Worm (Caenorhabditis elegans) whole organism, young adult: ENCODE results near the gene Y47D7A.18.

Experiments
- B0035.1 ChIP-seq: sonication (generic microtip); optimal IDR thresholded peaks from 2 replicates; lab custom pipeline; 2016; ENCODE audit warnings: missing genetic modification characterization, mild to moderate bottlenecking, missing compliant biosample characterization, missing genotype, missing genetic modification reagents
- B0261.1 ChIP-seq: sonication (generic microtip); optimal IDR thresholded peaks from 2 replicates; lab custom pipeline; 2016; ENCODE audit warnings: mild to moderate bottlenecking, missing genetic modification characterization, moderate library complexity, missing compliant biosample characterization
- B0336.3 ChIP-seq: fragments of 200-800 bp; sonication (Bioruptor generic); IDR thresholded peaks from 2 replicates; pipeline ENCODE4 v1.3.6; 2022; ENCODE audit warnings: missing genetic modification characterization, missing compliant biosample characterization
- C17E4.6 ChIP-seq: fragments of 200-800 bp; sonication (Bioruptor generic); IDR thresholded peaks from 2 replicates; pipeline ENCODE4 v1.3.6; 2022; ENCODE audit warnings: missing genetic modification reagents, missing genetic modification characterization, missing compliant biosample characterization
- F22D6.2 ChIP-seq: sonication (generic microtip); optimal IDR thresholded peaks from 2 replicates; lab custom pipeline; 2016; ENCODE audit warnings: mild to moderate bottlenecking, missing genetic modification characterization, missing compliant biosample characterization
- F33H1.4 ChIP-seq: fragments of 200-800 bp; sonication (Bioruptor generic); IDR thresholded peaks from 2 replicates; pipeline ENCODE4 v1.3.6; 2022; ENCODE audit warnings: missing genetic modification reagents, missing genetic modification characterization, missing compliant biosample characterization
- K12H6.12 ChIP-seq: fragments of 200-800 bp; sonication (Bioruptor generic); optimal IDR thresholded peaks from 2 replicates; lab custom pipeline; 2018; ENCODE audit warnings: mild to moderate bottlenecking, missing genetic modification characterization, missing compliant biosample characterization
- T26A5.8 ChIP-seq: sonication (generic microtip); optimal IDR thresholded peaks from 2 replicates; lab custom pipeline; 2016; ENCODE audit warnings: missing genetic modification characterization, missing compliant biosample characterization
- Y79H2A.3 ChIP-seq: fragments of 200-800 bp; sonication (Bioruptor generic); conservative IDR thresholded peaks from 2 replicates; pipeline ENCODE4 v1.3.6; 2022; ENCODE audit warnings: missing genetic modification reagents, missing genetic modification characterization, missing compliant biosample characterization
- ama-1 ChIP-seq, 3 experiments: fragments of 150-350 bp in 1 of 3; sonication (generic microtip) in 2 of 3; optimal IDR thresholded peaks; 2 replicates each; lab custom pipeline; 2014 to 2018; ENCODE audit warnings: missing biosample characterization in 2 of 3, missing genetic modification characterization in 2 of 3, missing genetic modification reagents in 2 of 3
- atf-7 ChIP-seq: sonication (generic microtip); optimal IDR thresholded peaks from 2 replicates; lab custom pipeline; 2017; ENCODE audit warnings: mild to moderate bottlenecking, missing genetic modification characterization, missing compliant biosample characterization
- attf-3 ChIP-seq: fragments of 200-800 bp; sonication (Bioruptor generic); conservative IDR thresholded peaks from 2 replicates; pipeline ENCODE4 v1.3.6; 2022; ENCODE audit warnings: missing genetic modification reagents, missing genetic modification characterization, missing compliant biosample characterization
- attf-5 ChIP-seq: fragments of 200-800 bp; sonication (Bioruptor generic); optimal IDR thresholded peaks from 2 replicates; lab custom pipeline; 2018; ENCODE audit warnings: mild to moderate bottlenecking, missing genetic modification characterization, missing compliant biosample characterization
- attf-6 ChIP-seq: fragments of 200-800 bp; sonication (Bioruptor generic); IDR thresholded peaks from 2 replicates; pipeline ENCODE4 v1.3.6; 2022; ENCODE audit warnings: missing genetic modification reagents, missing genetic modification characterization, missing compliant biosample characterization
- bed-1 ChIP-seq: fragments of 200-800 bp; sonication (Bioruptor generic); IDR thresholded peaks from 2 replicates; pipeline ENCODE4 v1.3.6; 2022; ENCODE audit warnings: missing genetic modification reagents, missing genetic modification characterization, missing compliant biosample characterization
- ceh-40 ChIP-seq: fragments of 200-800 bp; sonication (Bioruptor generic); IDR thresholded peaks from 2 replicates; pipeline ENCODE4 v1.3.6; 2022; ENCODE audit warnings: missing genetic modification characterization, missing compliant biosample characterization
- ceh-79 ChIP-seq: sonication (generic microtip); optimal IDR thresholded peaks from 2 replicates; lab custom pipeline; 2017; ENCODE audit warnings: mild to moderate bottlenecking, missing genetic modification characterization, missing compliant biosample characterization
- die-1 ChIP-seq: sonication (generic microtip); optimal IDR thresholded peaks from 2 replicates; lab custom pipeline; 2016; ENCODE audit warnings: missing genotype, mild to moderate bottlenecking, missing genetic modification characterization, missing compliant biosample characterization
- egl-18 ChIP-seq: fragments of 200-800 bp; sonication (Bioruptor generic); IDR thresholded peaks from 2 replicates; pipeline ENCODE4 v1.3.6; 2022; ENCODE audit warnings: missing genetic modification reagents, missing genetic modification characterization, missing compliant biosample characterization
- ekl-4 ChIP-seq: fragments of 200-800 bp; sonication (Bioruptor generic); IDR thresholded peaks from 2 replicates; pipeline ENCODE4 v1.3.6; 2022; ENCODE audit warnings: missing genetic modification reagents, missing genetic modification characterization, missing compliant biosample characterization
- fkh-3 ChIP-seq: sonication (generic microtip); optimal IDR thresholded peaks from 2 replicates; lab custom pipeline; 2016; ENCODE audit warnings: mild to moderate bottlenecking, missing genetic modification characterization, missing compliant biosample characterization
- gei-17 ChIP-seq: fragments of 200-800 bp; sonication (Bioruptor generic); optimal IDR thresholded peaks from 2 replicates; lab custom pipeline; 2018; ENCODE audit warnings: mild to moderate bottlenecking, missing genetic modification characterization, missing compliant biosample characterization
- hlh-12 ChIP-seq: sonication (generic microtip); optimal IDR thresholded peaks from 2 replicates; lab custom pipeline; 2016; ENCODE audit warnings: missing genetic modification characterization, missing compliant biosample characterization
- hrde-1 ChIP-seq: sonication (generic microtip); optimal IDR thresholded peaks from 2 replicates; lab custom pipeline; 2016; ENCODE audit warnings: missing genetic modification characterization, mild to moderate bottlenecking, missing compliant biosample characterization, moderate library complexity, missing genotype, missing genetic modification reagents, borderline replicate concordance
- lag-1 ChIP-seq: fragments of 200-800 bp; sonication (Bioruptor generic); IDR thresholded peaks from 2 replicates; pipeline ENCODE4 v1.3.6; 2022; ENCODE audit warnings: missing genetic modification reagents, missing genetic modification characterization, missing compliant biosample characterization
- lin-26 ChIP-seq: fragments of 200-800 bp; sonication (Bioruptor generic); IDR thresholded peaks from 2 replicates; pipeline ENCODE4 v1.3.6; 2022; ENCODE audit warnings: missing genetic modification reagents, missing genetic modification characterization, missing compliant biosample characterization
- lsl-1 ChIP-seq: fragments of 200-800 bp; sonication (Bioruptor generic); optimal IDR thresholded peaks from 2 replicates; lab custom pipeline; 2018; ENCODE audit warnings: mild to moderate bottlenecking, missing genetic modification characterization, moderate library complexity, missing compliant biosample characterization
- lsy-27 ChIP-seq: sonication (generic microtip); optimal IDR thresholded peaks from 2 replicates; lab custom pipeline; 2017; ENCODE audit warnings: missing genetic modification characterization, mild to moderate bottlenecking, missing compliant biosample characterization, antibody characterized with exemption, missing genotype, borderline replicate concordance; ENCODE audit not compliant: insufficient read depth
- mcd-1 ChIP-seq: fragments of 200-800 bp; sonication (Bioruptor generic); IDR thresholded peaks from 2 replicates; pipeline ENCODE4 v1.3.6; 2022; ENCODE audit warnings: missing genetic modification reagents, missing genetic modification characterization, missing compliant biosample characterization
- mxl-1 ChIP-seq: sonication (generic microtip); optimal IDR thresholded peaks from 2 replicates; lab custom pipeline; 2016; ENCODE audit warnings: missing genetic modification characterization, missing compliant biosample characterization
- nfyb-1 ChIP-seq: fragments of 200-800 bp; sonication (Bioruptor generic); IDR thresholded peaks from 2 replicates; pipeline ENCODE4 v1.3.6; 2022; ENCODE audit warnings: missing genetic modification reagents, missing genetic modification characterization, missing compliant biosample characterization
- snpc-4 ChIP-seq, 5 experiments: fragments of 150-350 bp in 1 of 5; sonication (generic microtip) in 4 of 5; optimal IDR thresholded peaks; 2 replicates each; lab custom pipeline; 2014 to 2018; ENCODE audit warnings: missing genetic modification characterization in 5 of 5, missing biosample characterization in 3 of 5, antibody characterized with exemption in 2 of 5, mild to moderate bottlenecking in 2 of 5, missing compliant biosample characterization in 2 of 5, missing genotype in 2 of 5, moderate library complexity in 2 of 5, missing genetic modification reagents in 1 of 5
- ztf-18 ChIP-seq: sonication (generic microtip); optimal IDR thresholded peaks from 2 replicates; lab custom pipeline; 2016; ENCODE audit warnings: missing genotype, mild to moderate bottlenecking, missing genetic modification characterization, missing compliant biosample characterization
- ztf-25 ChIP-seq: fragments of 200-800 bp; sonication (Bioruptor generic); IDR thresholded peaks from 2 replicates; pipeline ENCODE4 v1.3.6; 2022; ENCODE audit warnings: missing genetic modification reagents, missing genetic modification characterization, missing compliant biosample characterization
- ztf-3 ChIP-seq: fragments of 200-800 bp; sonication (Bioruptor generic); optimal IDR thresholded peaks from 2 replicates; lab custom pipeline; 2018; ENCODE audit warnings: mild to moderate bottlenecking, missing genetic modification characterization, missing compliant biosample characterization
- ztf-6 ChIP-seq: fragments of 200-800 bp; sonication (Bioruptor generic); IDR thresholded peaks from 2 replicates; pipeline ENCODE4 v1.3.6; 2022; ENCODE audit warnings: missing genetic modification reagents, missing genetic modification characterization, missing compliant biosample characterization

The Y47D7A.18 gene

DNA sequence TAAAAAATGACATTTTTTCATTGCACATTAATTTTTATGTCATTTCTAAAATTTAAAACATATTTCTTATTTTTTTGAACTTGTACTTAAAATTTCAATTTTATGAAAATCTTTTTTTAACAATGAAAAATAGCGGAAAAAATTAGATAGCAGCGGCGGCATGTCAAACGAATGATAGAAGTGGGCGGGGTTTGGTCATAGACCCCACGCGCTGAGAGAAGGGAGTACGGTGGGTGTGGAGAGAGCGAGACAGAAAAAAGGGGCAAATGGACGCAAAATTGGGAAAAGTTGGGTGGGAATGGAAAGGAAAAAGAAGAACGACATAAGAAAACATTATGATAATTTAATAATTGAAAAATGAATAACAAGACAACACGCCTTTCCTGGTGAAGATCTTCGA is 28.7 kb downstream of the Y47D7A.18 start:
- TF ChIP-seq attf-5 (GFP tag; lab: Kevin White, UChicago), result no peak
- TF ChIP-seq Y79H2A.3 (GFP tag; lab: Robert Waterston, UW), result no peak
- no peak for TF ChIP-seq ceh-79
- no peak for TF ChIP-seq nfyb-1 (GFP tag; lab: Robert Waterston, UW)
- no peak for TF ChIP-seq F22D6.2 (tag; lab: Kevin White, UChicago)
- TF ChIP-seq T26A5.8, result no peak
- TF ChIP-seq ztf-3, result no peak
- no peak for TF ChIP-seq ztf-6
- TF ChIP-seq hlh-12, result no peak
- TF ChIP-seq mxl-1, result no peak
- TF ChIP-seq hrde-1 (tag; lab: Kevin White, UChicago), result no peak
- TF ChIP-seq F33H1.4 (GFP tag; lab: Robert Waterston, UW), result no peak
- no peak for TF ChIP-seq B0261.1 (tag; lab: Kevin White, UChicago)

DNA sequence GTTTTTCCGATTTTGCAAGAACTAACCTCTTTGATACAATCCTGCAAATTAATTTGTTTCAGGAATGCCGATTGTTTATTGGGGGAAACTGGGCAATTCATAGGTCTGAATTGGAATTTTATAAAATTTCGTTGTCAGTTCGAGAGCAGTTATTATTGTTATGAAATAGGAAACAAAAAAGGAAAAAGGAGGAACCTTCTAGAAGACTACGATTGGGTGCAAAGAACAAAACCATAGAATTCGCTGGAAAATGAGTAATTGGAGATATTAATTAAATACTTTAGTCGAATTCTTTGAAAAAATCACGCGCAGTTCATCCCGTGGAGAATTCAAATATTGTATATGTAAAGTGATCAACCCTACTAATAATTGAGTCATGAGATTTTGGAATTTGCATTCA is 29.2 kb downstream of the Y47D7A.18 start, which contains the start of gene F13A2.9:
Gene F13A2.9 (minus strand): TSS at position 101 of the 400 bp plus-strand sequence.
- TF ChIP-seq die-1 (no peak), K12H6.12 (tag; lab: Kevin White, UChicago) (no peak), lsy-27 (tag; lab: Kevin White, UChicago) (no peak), C17E4.6 (GFP tag; lab: Robert Waterston, UW) (no peak)

DNA sequence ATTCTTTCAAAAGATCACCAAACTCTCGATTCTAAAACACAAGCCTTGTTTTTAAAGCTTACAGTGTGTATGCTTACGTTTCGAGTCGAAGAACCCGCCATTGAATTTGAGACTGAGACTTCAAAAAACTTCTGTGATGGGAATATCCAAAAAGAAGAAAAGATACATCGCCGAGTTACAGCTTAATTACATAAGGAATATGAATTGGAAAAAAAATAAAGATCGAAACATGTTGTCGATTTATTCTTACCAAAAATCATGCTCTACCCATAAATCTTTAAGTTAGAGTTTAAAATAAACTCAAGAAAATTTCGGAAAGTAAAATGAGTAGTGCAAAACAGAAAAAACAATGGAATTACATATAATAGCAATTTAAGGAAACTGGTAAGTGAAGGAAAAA is 30.4 kb downstream of the Y47D7A.18 start, which contains the start of gene F13A2.10:
Gene F13A2.10 (minus strand): TSS at position 101 of the 400 bp plus-strand sequence.
- no peak for TF ChIP-seq B0035.1 (tag; lab: Kevin White, UChicago)
- no peak for TF ChIP-seq ceh-40 (GFP tag; lab: Robert Waterston, UW)
- TF ChIP-seq attf-6 (GFP tag; lab: Robert Waterston, UW), result no peak
- TF ChIP-seq B0336.3 (GFP tag; lab: Robert Waterston, UW), result no peak
- TF ChIP-seq ama-1 (optimal IDR thresholded peaks at IDR 0.05; lab: Kevin White, UChicago), result no peak
- TF ChIP-seq ama-1 (GFP tag; optimal IDR thresholded peaks at IDR 0.05; lab: Kevin White, UChicago), result no peak
- TF ChIP-seq ekl-4, result no peak
- no peak for TF ChIP-seq mcd-1

DNA sequence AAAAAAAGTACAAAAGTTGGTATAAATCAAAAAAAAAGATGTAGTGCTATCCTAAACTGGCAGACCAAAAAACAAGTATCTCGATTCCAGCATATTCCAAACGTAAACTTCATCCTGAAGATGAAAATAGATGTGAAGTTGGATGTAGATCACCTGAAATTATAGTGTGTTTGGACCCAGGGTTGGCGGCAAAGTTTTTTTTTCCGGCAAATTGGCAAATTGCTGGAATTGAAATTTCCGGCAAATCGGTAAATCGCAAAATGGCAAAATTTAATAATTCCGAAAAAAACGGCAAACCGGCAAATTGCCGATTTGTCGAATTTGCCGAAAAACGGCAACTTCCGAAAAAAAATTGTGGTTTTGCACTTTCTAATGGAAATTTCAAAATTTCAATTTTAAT is 32.1 kb downstream of the Y47D7A.18 start, which contains the start of gene F13A2.2:
Gene F13A2.2 (minus strand): TSS at position 101 of the 400 bp plus-strand sequence.
- TF ChIP-seq atf-7 (tag; lab: Kevin White, UChicago) (no peak), gei-17 (GFP tag; lab: Kevin White, UChicago) (no peak), attf-3 (GFP tag; lab: Robert Waterston, UW) (no peak), lsl-1 (GFP tag; lab: Kevin White, UChicago) (no peak), bed-1 (GFP tag; lab: Robert Waterston, UW) (no peak), lin-26 (GFP tag; lab: Robert Waterston, UW) (no peak), lag-1 (GFP tag; lab: Robert Waterston, UW) (no peak), egl-18 (GFP tag; lab: Robert Waterston, UW) (no peak), fkh-3 (tag; lab: Kevin White, UChicago) (no peak), snpc-4 (GFP tag; optimal IDR thresholded peaks at IDR 0.05; lab: Kevin White, UChicago) (no peak), snpc-4 (tag; optimal IDR thresholded peaks at IDR 0.05; lab: Kevin White, UChicago) (no peak), C17E4.6 (GFP tag; lab: Robert Waterston, UW) (no peak), ztf-25 (GFP tag; lab: Robert Waterston, UW) (no peak), Y79H2A.3 (GFP tag; lab: Robert Waterston, UW) (no peak), ztf-18 (tag; lab: Kevin White, UChicago) (no peak), attf-6 (GFP tag; lab: Robert Waterston, UW) (no peak)
